Worm (Caenorhabditis elegans): ENCODE results near the gene R04B5.1.

R04B5.1 gene

DNA sequence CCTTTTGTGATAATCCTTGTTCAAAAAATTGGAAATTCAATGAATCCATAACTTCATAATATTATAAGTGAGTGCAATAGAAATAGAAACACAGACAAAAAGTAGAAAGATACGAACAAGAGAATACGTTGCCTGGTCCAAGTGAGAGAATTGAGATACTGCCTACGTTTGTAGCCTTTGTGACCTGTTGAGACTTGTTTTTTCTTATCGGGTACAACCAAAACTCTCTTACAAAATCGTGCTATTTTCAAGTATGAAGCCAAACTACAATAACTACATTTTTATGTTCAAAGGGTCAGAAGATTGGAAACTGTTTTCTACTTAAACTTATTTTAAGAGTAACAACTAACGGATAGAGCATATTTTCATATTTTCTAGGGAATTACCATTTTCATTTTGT lies 3.5 kb upstream of the R04B5.1 start, which contains the start of gene nhr-205:
nhr-205 (minus strand) TSS at position 141 of the 400 bp plus-strand sequence.
- TF ChIP-seq elt-3 (tag; optimal IDR thresholded peaks at IDR 0.05) (peak in 1 of 6 experiments; percentile 2), efl-1 (optimal IDR thresholded peaks at IDR 0.05) (no peak), efl-1 (GFP tag; optimal IDR thresholded peaks at IDR 0.05 in 1 of 2) (peak in 1 of 2 experiments; percentile 51), nhr-20 (tag; optimal IDR thresholded peaks at IDR 0.05) (peak; percentile 12), nhr-77 (tag; optimal IDR thresholded peaks at IDR 0.05) (peak; percentile 12), irx-1 (tag; optimal IDR thresholded peaks at IDR 0.05) (no peak)

DNA sequence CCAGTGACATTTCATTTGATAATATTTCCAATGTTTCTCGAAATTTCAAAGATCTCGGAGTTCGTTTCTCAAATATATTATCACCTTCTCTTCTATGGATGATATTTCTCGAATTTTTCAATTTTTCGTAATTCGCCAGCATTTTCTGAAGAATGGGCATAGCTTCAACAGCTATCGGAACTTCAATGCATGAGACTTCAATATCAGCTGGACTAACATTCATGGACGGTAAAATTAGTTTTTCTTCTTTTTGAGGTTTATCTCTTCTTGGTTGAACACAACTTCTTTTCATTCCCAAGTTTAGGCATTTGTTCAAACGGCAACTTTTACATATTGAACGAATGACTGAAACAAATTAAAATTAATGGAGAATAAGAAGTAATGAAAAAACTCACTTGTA lies 2.8 kb upstream of the R04B5.1 start:
- TF ChIP-seq ceh-8 (GFP tag; optimal IDR thresholded peaks at IDR 0.05) (no peak), egl-27 (tag; optimal IDR thresholded peaks at IDR 0.05) (no peak), lin-14 (GFP tag; optimal IDR thresholded peaks at IDR 0.05) (no peak)

DNA sequence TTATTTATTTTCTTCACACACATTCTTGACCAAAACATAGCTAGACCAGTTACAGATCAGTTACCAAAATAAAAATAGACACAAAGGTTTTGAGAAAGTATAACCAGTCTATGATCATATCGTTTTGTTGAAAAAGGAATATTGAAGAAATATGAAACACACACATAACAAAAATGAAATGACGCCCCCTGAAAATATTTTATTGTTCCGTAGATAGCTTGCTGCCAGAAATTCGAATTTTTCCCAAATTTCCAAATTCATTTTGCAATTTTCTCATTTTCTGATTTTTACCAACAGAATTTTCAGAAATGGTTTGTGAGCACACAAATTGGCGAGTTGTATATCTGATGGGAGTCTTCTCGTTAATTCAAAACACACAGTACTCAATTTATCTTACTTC lies 2.7 kb downstream of the R04B5.1 start, which contains the start of gene F57A8.7:
F57A8.7 (plus strand) TSS at position 301 of the 400 bp plus-strand sequence.
- TF ChIP-seq nhr-90 (tag; optimal IDR thresholded peaks at IDR 0.05; ENCODE audit: poor library complexity) (no peak), unc-130 (tag; optimal IDR thresholded peaks at IDR 0.05) (no peak), pax-3 (tag; optimal IDR thresholded peaks at IDR 0.05) (no peak), jun-1 (tag; optimal IDR thresholded peaks at IDR 0.05) (no peak), fkh-4 (tag; optimal IDR thresholded peaks at IDR 0.05; ENCODE audit: borderline replicate concordance) (no peak), F16B12.6 (tag; optimal IDR thresholded peaks at IDR 0.05) (no peak), sptf-1 (tag; optimal IDR thresholded peaks at IDR 0.05) (no peak), mab-9 (GFP tag; IDR thresholded peaks at IDR 0.05) (no peak), hlh-17 (GFP tag; optimal IDR thresholded peaks at IDR 0.05; ENCODE audit: borderline replicate concordance) (no peak), isw-1 (GFP tag; IDR thresholded peaks at IDR 0.05) (no peak)

DNA sequence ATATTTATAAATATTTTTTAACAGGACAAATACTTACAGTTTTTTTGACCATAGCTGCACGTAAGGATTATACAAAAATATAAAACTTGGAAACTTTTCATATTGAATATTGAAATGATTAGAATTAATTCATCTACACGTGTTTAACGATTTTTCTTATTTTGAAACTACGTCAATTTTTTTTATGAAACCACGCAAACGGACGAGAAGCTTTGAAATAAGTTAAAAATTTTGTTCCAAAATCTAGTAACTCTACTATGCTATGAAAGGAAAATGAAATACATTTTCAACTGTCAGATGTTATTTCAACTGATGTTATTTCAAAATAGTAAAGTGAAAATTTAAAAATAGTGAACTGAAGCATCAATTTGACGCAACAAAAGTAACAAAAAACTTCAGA lies 4.4 kb downstream of the R04B5.1 start, which contains the start of gene F57A8.6:
F57A8.6 (minus strand) TSS at position 101 of the 400 bp plus-strand sequence.
- no peak for TF ChIP-seq unc-86 (tag; optimal IDR thresholded peaks at IDR 0.05)
- TF ChIP-seq lin-13 (GFP tag; optimal IDR thresholded peaks at IDR 0.05): no peak
- no peak for TF ChIP-seq lin-35 (GFP tag; optimal IDR thresholded peaks at IDR 0.05)
- no peak for TF ChIP-seq mep-1 (tag; optimal IDR thresholded peaks at IDR 0.05)
- TF ChIP-seq dsc-1 (tag; optimal IDR thresholded peaks at IDR 0.05): no peak
- no peak for TF ChIP-seq nhr-71 (tag; optimal IDR thresholded peaks at IDR 0.05)

DNA sequence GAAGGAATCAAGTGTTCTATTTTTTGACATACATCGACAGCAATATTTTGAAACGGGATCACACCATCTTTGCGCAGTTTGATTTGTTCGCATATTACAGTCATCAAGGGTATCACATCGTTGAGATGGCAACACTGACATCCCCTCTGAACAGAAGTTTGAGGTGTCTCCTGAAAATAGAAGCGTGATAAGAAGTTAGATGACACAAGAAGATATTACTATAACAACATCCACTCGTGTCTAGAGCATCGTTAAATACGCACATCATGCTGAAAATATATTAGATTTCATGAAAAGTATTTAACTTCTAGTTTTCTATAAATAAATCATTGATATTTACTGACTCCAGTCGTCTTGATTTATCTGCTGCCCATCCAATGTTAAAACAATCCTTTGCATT lies 5.4 kb downstream of the R04B5.1 start:
- TF ChIP-seq nhr-47 (tag; optimal IDR thresholded peaks at IDR 0.05): no peak
- TF ChIP-seq lin-15B (tag; optimal IDR thresholded peaks at IDR 0.05): no peak

DNA sequence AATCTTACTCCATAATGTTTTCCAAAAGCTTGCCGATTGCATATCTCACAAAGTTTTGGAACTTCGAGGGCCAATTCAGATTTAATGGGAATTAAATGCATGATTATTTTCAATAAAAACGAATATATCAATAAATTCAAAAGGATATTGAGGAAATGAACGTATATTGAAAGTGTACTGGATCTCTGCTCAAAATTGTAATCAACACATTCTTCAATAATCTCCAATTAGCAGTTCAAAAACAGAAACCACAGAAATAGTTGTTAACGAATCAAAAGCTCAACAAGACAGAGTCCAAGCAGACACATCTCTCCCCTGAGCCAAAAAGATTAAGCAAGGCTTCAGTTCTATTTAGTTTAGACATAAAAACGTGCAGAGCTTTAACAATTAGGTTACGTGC lies 7.6 kb downstream of the R04B5.1 start, which contains the start of gene nhr-192:
nhr-192 (minus strand) TSS at position 101 of the 400 bp plus-strand sequence.
- TF ChIP-seq C34B4.2 (tag; optimal IDR thresholded peaks at IDR 0.05) (no peak), hpl-2 (GFP tag; optimal IDR thresholded peaks at IDR 0.05) (no peak), ets-5 (GFP tag; IDR thresholded peaks at IDR 0.05) (no peak), sptf-1 (tag; optimal IDR thresholded peaks at IDR 0.05) (no peak), nhr-76 (tag; optimal IDR thresholded peaks at IDR 0.05) (no peak), unc-30 (tag; optimal IDR thresholded peaks at IDR 0.05) (no peak), snpc-4 (tag; optimal IDR thresholded peaks at IDR 0.05) (no peak), lin-35 (GFP tag; optimal IDR thresholded peaks at IDR 0.05) (no peak), nhr-20 (tag; optimal IDR thresholded peaks at IDR 0.05) (no peak), tbx-2 (tag; optimal IDR thresholded peaks at IDR 0.05) (no peak), grh-1 (GFP tag; IDR thresholded peaks at IDR 0.05) (no peak), ceh-63 (GFP tag; optimal IDR thresholded peaks at IDR 0.05) (no peak), lir-3 (tag; optimal IDR thresholded peaks at IDR 0.05; ENCODE audit: poor library complexity) (no peak), hlh-17 (GFP tag; optimal IDR thresholded peaks at IDR 0.05; ENCODE audit: borderline replicate concordance) (no peak), egl-27 (tag; optimal IDR thresholded peaks at IDR 0.05) (no peak), nhr-237 (tag; optimal IDR thresholded peaks at IDR 0.05) (no peak), lsy-2 (tag; optimal IDR thresholded peaks at IDR 0.05) (no peak)
